Worm (Caenorhabditis elegans): ENCODE results near the gene K02E7.1.

DNA sequence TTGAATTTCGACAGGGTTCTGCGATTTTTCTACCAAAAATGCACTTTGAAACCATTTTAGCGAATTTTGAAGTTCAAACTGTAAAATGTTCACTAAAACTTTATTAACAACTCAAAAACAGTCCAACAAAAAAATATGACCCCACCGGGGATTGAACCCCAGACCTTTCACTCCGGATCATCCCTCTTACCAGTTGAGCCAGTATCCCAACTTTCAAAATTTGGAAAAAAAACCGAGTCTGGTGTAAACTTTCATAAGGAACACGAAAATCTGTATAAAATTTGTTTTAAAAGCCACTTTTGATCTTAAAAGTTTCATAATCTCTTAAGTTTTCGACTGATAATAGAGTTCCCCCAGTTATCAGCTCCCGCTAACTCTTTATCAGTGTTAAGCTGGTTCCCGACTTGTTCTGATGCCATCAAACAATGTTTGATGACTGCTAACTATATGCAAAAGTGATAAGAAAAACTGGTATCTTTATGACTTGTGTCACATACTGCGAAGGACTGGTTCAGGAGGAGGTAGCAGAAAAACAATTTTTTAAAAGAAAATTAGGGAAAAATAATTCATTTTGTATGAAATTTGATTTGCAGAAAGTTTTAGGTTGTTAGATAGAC is 20.6 kb downstream of the K02E7.1 start:
- TF ChIP-seq rnt-1 (tag; optimal IDR thresholded peaks at IDR 0.05) = no peak
- no peak for TF ChIP-seq nhr-11 (tag; optimal IDR thresholded peaks at IDR 0.05)
- no peak for TF ChIP-seq pha-4 (tag; optimal IDR thresholded peaks at IDR 0.05)
- no peak for TF ChIP-seq ceh-19 (GFP tag; optimal IDR thresholded peaks at IDR 0.05)
